Worm (Caenorhabditis elegans) whole organism, young adult: ENCODE measurements around the gene rars-2.

Experiments
- ceh-40 ChIP-seq: fragments of 200-800 bp; sonication (Bioruptor generic); IDR thresholded peaks from 2 replicates; pipeline ENCODE4 v1.3.6; 2022; ENCODE audit warnings: missing genetic modification characterization, missing compliant biosample characterization
- hlh-12 ChIP-seq: sonication (generic microtip); optimal IDR thresholded peaks from 2 replicates; lab custom pipeline; 2016; ENCODE audit warnings: missing genetic modification characterization, missing compliant biosample characterization
- pha-4 ChIP-seq: fragments of 150-350 bp; sonication (generic microtip); optimal IDR thresholded peaks from 2 replicates; lab custom pipeline; 2014; ENCODE audit warnings: missing biosample characterization, missing genetic modification reagents, missing genetic modification characterization

- TF ChIP-seq ceh-40 (GFP tag; lab: Robert Waterston, UW) (no peak), hlh-12 (tag; lab: Kevin White, UChicago) (no peak), pha-4 (tag; lab: Kevin White, UChicago) (no peak)
These were observed at the start of gene rars-2 for ce11 chrII:6125259-6125658.
